Fruit fly (Drosophila melanogaster): ENCODE measurements around the gene Mulk.

- TF ChIP-seq Pif1B (GFP tag; optimal IDR thresholded peaks at IDR 0.05) (peak; percentile 14), fd96Ca (GFP tag; IDR thresholded peaks at IDR 0.05) (no peak), gl (tag; optimal IDR thresholded peaks at IDR 0.05) (no peak), rn (GFP tag; IDR thresholded peaks at IDR 0.05) (no peak), D1 (tag; optimal IDR thresholded peaks at IDR 0.05) (no peak), CG9948 (tag; optimal IDR thresholded peaks at IDR 0.05) (peak; percentile 55), CG12605 (GFP tag; IDR thresholded peaks at IDR 0.05) (peak; percentile 74; the same call in 1 of the 2 replicates), CG15710 (tag; optimal IDR thresholded peaks at IDR 0.05) (peak; percentile 23), Ets98B (GFP tag; IDR thresholded peaks at IDR 0.05) (no peak; the same call in 1 of the 2 replicates), EcR (GFP tag; optimal IDR thresholded peaks at IDR 0.05) (no peak), Pif1A (GFP tag; optimal IDR thresholded peaks at IDR 0.05) (peak; percentile 53)
Measured at dm6 chr2L:10260750-10261493, 8.9 kb upstream of the Mulk start, which contains the start of gene Pten.

Data from whole organism, pupa.